Worm (Caenorhabditis elegans) whole organism, L1 larva: ENCODE data around the gene ucr-2.2.

Experiments used
- alr-1 ChIP-seq: fragments of 200-800 bp; sonication (Bioruptor generic); optimal IDR thresholded peaks from 2 replicates; lab custom pipeline; 2018; ENCODE audit warnings: borderline replicate concordance, mild to moderate bottlenecking, missing genetic modification characterization, missing compliant biosample characterization
- aly-2 ChIP-seq: fragments of 150-350 bp; optimal IDR thresholded peaks from 2 replicates; lab custom pipeline; 2014; ENCODE audit warnings: missing biosample characterization, missing genetic modification characterization
- efl-1 ChIP-seq, 4 experiments: fragments of 150-350 bp; optimal IDR thresholded peaks in 3 of 4; peaks in 1 of 4; 1 replicate in 1 of 4; 2 replicates in 3 of 4; lab custom pipeline; 2014; ENCODE audit warnings: missing biosample characterization in 2 of 4, missing genetic modification characterization in 2 of 4, missing genetic modification reagents in 2 of 4
- elt-3 ChIP-seq, 6 experiments: fragments of 150-350 bp in 1 of 6; sonication (generic microtip); optimal IDR thresholded peaks; 2 replicates each; lab custom pipeline; 2017 to 2018; ENCODE audit warnings: missing biosample characterization in 6 of 6, missing genetic modification characterization in 6 of 6, inconsistent platforms in 1 of 6
- irx-1 ChIP-seq: sonication (generic microtip); optimal IDR thresholded peaks from 2 replicates; lab custom pipeline; 2016; ENCODE audit warnings: missing genetic modification characterization, missing compliant biosample characterization
- jun-1 ChIP-seq: fragments of 150-350 bp; optimal IDR thresholded peaks from 2 replicates; lab custom pipeline; 2014; ENCODE audit warnings: missing biosample characterization, missing genetic modification reagents, missing genetic modification characterization
- mep-1 ChIP-seq: fragments of 150-350 bp; optimal IDR thresholded peaks from 2 replicates; lab custom pipeline; 2014; ENCODE audit warnings: missing biosample characterization, missing genetic modification characterization
- nhr-237 ChIP-seq: fragments of 150-350 bp; optimal IDR thresholded peaks from 2 replicates; lab custom pipeline; 2014; ENCODE audit warnings: missing biosample characterization, missing genetic modification characterization
- skn-1 ChIP-seq: fragments of 150-350 bp; optimal IDR thresholded peaks from 2 replicates; lab custom pipeline; 2014; ENCODE audit warnings: missing biosample characterization, missing genetic modification characterization
- unc-98 ChIP-seq: fragments of 200-800 bp; sonication (Bioruptor generic); IDR thresholded peaks from 2 replicates; pipeline ENCODE4 v1.3.6; 2022; ENCODE audit warnings: missing genetic modification characterization, missing compliant biosample characterization
- zag-1 ChIP-seq: fragments of 150-350 bp; optimal IDR thresholded peaks from 2 replicates; lab custom pipeline; 2014; ENCODE audit warnings: missing biosample characterization, missing genetic modification characterization

DNA sequence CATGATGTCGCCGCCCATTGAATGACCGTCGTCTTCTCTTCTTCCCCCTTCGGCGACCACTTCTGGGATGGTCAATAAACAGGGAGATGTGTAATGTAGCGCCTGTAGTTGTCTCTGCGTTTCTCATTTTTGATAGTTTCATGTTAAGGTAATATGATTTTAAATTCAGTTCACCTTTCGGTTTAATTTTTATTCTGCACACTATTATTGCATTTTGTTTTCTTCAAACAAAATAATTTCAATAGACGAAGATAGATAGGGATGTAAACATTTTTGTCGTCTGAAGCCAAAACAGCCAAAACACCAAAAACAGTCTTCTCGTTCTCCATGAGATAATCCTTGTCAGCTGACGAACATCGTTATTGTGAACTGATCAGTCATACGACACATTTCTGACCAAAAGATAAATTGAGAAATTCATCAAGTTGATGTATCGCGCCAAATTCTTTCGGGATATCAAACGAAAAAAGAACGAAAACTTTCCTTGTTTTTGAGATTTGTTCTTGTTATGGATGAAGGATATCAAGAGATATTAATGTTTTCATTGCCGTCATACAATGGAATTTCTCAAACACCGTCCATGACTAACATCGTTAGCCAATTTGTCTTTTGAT is 14.9 kb upstream of the ucr-2.2 start, which contains the start of gene C11G10.1:
- TF ChIP-seq zag-1: no peak
- TF ChIP-seq jun-1 (tag; lab: Kevin White, UChicago): no peak
- TF ChIP-seq alr-1 (tag; lab: Kevin White, UChicago): no peak
- TF ChIP-seq efl-1 (optimal IDR thresholded peaks at IDR 0.05; lab: Kevin White, UChicago): no peak
- no peak for TF ChIP-seq efl-1 (GFP tag; optimal IDR thresholded peaks at IDR 0.05 in 1 of 2; lab: Kevin White, UChicago)
- TF ChIP-seq irx-1 (tag; lab: Kevin White, UChicago): no peak
- no peak for TF ChIP-seq skn-1
- TF ChIP-seq mep-1 (tag; lab: Kevin White, UChicago): no peak
- peak in 2 of 6 experiments; percentile 38 to 78 for TF ChIP-seq elt-3 (tag; optimal IDR thresholded peaks at IDR 0.05; lab: Kevin White, UChicago)
- no peak for TF ChIP-seq unc-98 (GFP tag; lab: Robert Waterston, UW)
- no peak for TF ChIP-seq aly-2 (tag; lab: Kevin White, UChicago)
- TF ChIP-seq nhr-237 (tag; lab: Kevin White, UChicago): no peak
